Worm (Caenorhabditis elegans) whole organism, midembryonic: ENCODE measurements around the gene vha-2.
A peak's percentile ranks its signal among the peaks of the same experiment; 100 is the strongest.

Experiments
- T22C8.4 ChIP-seq: fragments of 200-800 bp; sonication (Bioruptor generic); IDR thresholded peaks from 2 replicates; pipeline ENCODE4 v1.3.6; 2022; ENCODE audit warnings: missing genetic modification characterization, missing compliant biosample characterization
- cog-1 ChIP-seq: sonication (generic microtip); optimal IDR thresholded peaks from 2 replicates; lab custom pipeline; 2016; ENCODE audit warnings: missing genetic modification characterization, missing compliant biosample characterization
- flt-1 ChIP-seq: fragments of 200-800 bp; sonication (Bioruptor generic); IDR thresholded peaks from 2 replicates; pipeline ENCODE4 v1.3.6; 2022; ENCODE audit warnings: missing genetic modification characterization, missing compliant biosample characterization
- klf-2 ChIP-seq: fragments of 200-800 bp; sonication (Bioruptor generic); conservative IDR thresholded peaks from 2 replicates; pipeline ENCODE4 v1.3.6; 2022; ENCODE audit warnings: missing genetic modification reagents, missing genetic modification characterization, missing compliant biosample characterization
- med-1 ChIP-seq: sonication (generic microtip); optimal IDR thresholded peaks from 2 replicates; lab custom pipeline; 2017; ENCODE audit warnings: missing genetic modification characterization, mild to moderate bottlenecking, missing compliant biosample characterization, antibody characterized with exemption, missing genetic modification reagents; ENCODE audit not compliant: insufficient read depth
- ref-1 ChIP-seq: fragments of 200-800 bp; sonication (Bioruptor generic); conservative IDR thresholded peaks from 2 replicates; pipeline ENCODE4 v1.3.6; 2022; ENCODE audit warnings: missing genetic modification reagents, missing genetic modification characterization, missing compliant biosample characterization
- tab-1 ChIP-seq: fragments of 200-800 bp; sonication (Bioruptor generic); IDR thresholded peaks from 2 replicates; pipeline ENCODE4 v1.3.6; 2022; ENCODE audit warnings: missing genetic modification characterization, missing compliant biosample characterization
- ztf-23 ChIP-seq: fragments of 200-800 bp; sonication (Bioruptor generic); IDR thresholded peaks from 2 replicates; pipeline ENCODE4 v1.3.6; 2022; ENCODE audit warnings: missing genetic modification reagents, missing genetic modification characterization, missing compliant biosample characterization
- ztf-29 ChIP-seq: fragments of 200-800 bp; sonication (Bioruptor generic); IDR thresholded peaks from 2 replicates; pipeline ENCODE4 v1.3.6; 2022; ENCODE audit warnings: missing genetic modification reagents, missing genetic modification characterization, missing compliant biosample characterization

Gene vha-2

ce11 chrIII:9745333-9745897, 36.5 kb upstream of the vha-2 start:
- TF ChIP-seq flt-1: no peak
- TF ChIP-seq ztf-29 (GFP tag; lab: Robert Waterston, UW): no peak
- TF ChIP-seq ztf-23 (GFP tag; lab: Robert Waterston, UW): no peak
- no peak for TF ChIP-seq cog-1 (tag; lab: Kevin White, UChicago)
- TF ChIP-seq med-1 (GFP tag; lab: Kevin White, UChicago): no peak
- no peak for TF ChIP-seq tab-1 (GFP tag; lab: Robert Waterston, UW)
- TF ChIP-seq klf-2 (GFP tag; lab: Robert Waterston, UW): no peak
- no peak for TF ChIP-seq T22C8.4 (GFP tag; lab: Robert Waterston, UW)
- no peak for TF ChIP-seq ref-1 (GFP tag; lab: Robert Waterston, UW)

- no peak for TF ChIP-seq tab-1 (GFP tag; lab: Robert Waterston, UW)
- TF ChIP-seq klf-2 (GFP tag; lab: Robert Waterston, UW): no peak
- TF ChIP-seq flt-1: no peak
- no peak for TF ChIP-seq cog-1 (tag; lab: Kevin White, UChicago)
- TF ChIP-seq ref-1 (GFP tag; lab: Robert Waterston, UW): no peak
- no peak for TF ChIP-seq ztf-29 (GFP tag; lab: Robert Waterston, UW)
- no peak for TF ChIP-seq med-1 (GFP tag; lab: Kevin White, UChicago)
- TF ChIP-seq ztf-23 (GFP tag; lab: Robert Waterston, UW): no peak
- no peak for TF ChIP-seq T22C8.4 (GFP tag; lab: Robert Waterston, UW)
Observed at ce11 chrIII:9746665-9747064, 35.3 kb upstream of the vha-2 start.

DNA sequence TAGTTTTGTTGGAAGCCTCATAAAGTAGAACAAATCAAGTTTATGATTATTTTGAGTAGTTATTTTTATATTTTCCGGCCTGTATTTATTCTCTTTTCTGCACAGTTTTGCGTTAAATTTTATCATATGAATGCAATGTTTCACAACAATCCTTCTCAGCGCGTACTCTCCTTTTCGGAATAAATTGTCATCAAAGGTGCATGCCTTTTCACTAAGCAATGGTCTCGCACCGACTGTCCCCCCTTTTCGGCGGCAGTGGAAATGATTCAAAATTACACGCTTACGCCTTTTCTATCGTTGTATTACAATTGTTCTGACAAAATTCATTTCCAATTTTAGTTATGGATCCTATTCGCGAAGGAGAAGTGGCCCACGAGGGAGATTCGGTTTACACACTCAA, 34.8 kb upstream of the vha-2 start, which contains the start of the genes iff-1 and cdk-1:
Gene iff-1, minus strand, starts transcription at position 61 of the 400 bp plus-strand sequence.
Gene cdk-1, plus strand, starts transcription at position 340 of the 400 bp plus-strand sequence.
- TF ChIP-seq ztf-29 (GFP tag; lab: Robert Waterston, UW) (no peak), flt-1 (0 out of 2 replicates have a peak, but pooled peaks have one; percentile 25), cog-1 (tag; lab: Kevin White, UChicago) (no peak)

DNA sequence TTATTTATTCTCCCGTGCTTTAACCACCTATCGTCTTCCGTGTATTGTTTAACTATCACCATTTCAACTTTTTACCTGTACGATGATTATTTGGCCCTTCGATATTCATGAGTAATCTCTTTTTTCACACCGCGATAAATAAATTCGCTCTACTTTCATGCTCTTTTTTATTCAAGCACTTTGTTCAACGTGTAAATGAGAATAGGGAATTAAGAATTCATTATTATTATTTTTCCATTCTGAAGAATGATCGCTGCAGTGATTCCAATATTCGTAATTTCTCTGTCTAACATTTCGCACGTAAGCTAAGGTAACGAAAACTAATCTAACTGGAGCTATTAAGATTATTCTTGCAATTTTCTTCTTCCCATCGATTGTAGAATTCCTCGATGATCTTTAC, 33.3 kb upstream of the vha-2 start, which contains the start of gene T05G5.4:
Gene T05G5.4, plus strand, starts transcription at position 241 of the 400 bp plus-strand sequence.
- no peak for TF ChIP-seq klf-2 (GFP tag; lab: Robert Waterston, UW)
- TF ChIP-seq ztf-29 (GFP tag; lab: Robert Waterston, UW): no peak

ce11 chrIII:9751074-9751473, 30.9 kb upstream of the vha-2 start, which contains the start of gene T05G5.5:
TSS of gene T05G5.5 (minus strand) at chrIII:9751432.
- no peak for TF ChIP-seq cog-1 (tag; lab: Kevin White, UChicago)
- no peak for TF ChIP-seq klf-2 (GFP tag; lab: Robert Waterston, UW)
- TF ChIP-seq med-1 (GFP tag; lab: Kevin White, UChicago): no peak
- no peak for TF ChIP-seq flt-1
- no peak for TF ChIP-seq tab-1 (GFP tag; lab: Robert Waterston, UW)
- no peak for TF ChIP-seq T22C8.4 (GFP tag; lab: Robert Waterston, UW)
- TF ChIP-seq ztf-29 (GFP tag; lab: Robert Waterston, UW): no peak
- TF ChIP-seq ref-1 (GFP tag; lab: Robert Waterston, UW): no peak
- TF ChIP-seq ztf-23 (GFP tag; lab: Robert Waterston, UW): no peak

- TF ChIP-seq ztf-29 (GFP tag; lab: Robert Waterston, UW) (no peak), cog-1 (tag; lab: Kevin White, UChicago) (no peak), T22C8.4 (GFP tag; lab: Robert Waterston, UW) (no peak), med-1 (GFP tag; lab: Kevin White, UChicago) (no peak), klf-2 (GFP tag; lab: Robert Waterston, UW) (no peak), ztf-23 (GFP tag; lab: Robert Waterston, UW) (no peak), tab-1 (GFP tag; lab: Robert Waterston, UW) (no peak), ref-1 (GFP tag; lab: Robert Waterston, UW) (no peak), flt-1 (no peak)
Observed at ce11 chrIII:9752852-9753251, 29.1 kb upstream of the vha-2 start, which contains the start of gene ech-6. TSS of gene ech-6 (minus strand) at chrIII:9752883.

- TF ChIP-seq tab-1 (GFP tag; lab: Robert Waterston, UW) (no peak), ztf-23 (GFP tag; lab: Robert Waterston, UW) (no peak), med-1 (GFP tag; lab: Kevin White, UChicago) (no peak), klf-2 (GFP tag; lab: Robert Waterston, UW) (no peak), ztf-29 (GFP tag; lab: Robert Waterston, UW) (no peak), cog-1 (tag; lab: Kevin White, UChicago) (no peak), T22C8.4 (GFP tag; lab: Robert Waterston, UW) (no peak), ref-1 (GFP tag; lab: Robert Waterston, UW) (no peak)
Observed at ce11 chrIII:9757414-9757813, 24.6 kb upstream of the vha-2 start, which contains the start of gene vps-53. TSS of gene vps-53 (minus strand) at chrIII:9757514.

DNA sequence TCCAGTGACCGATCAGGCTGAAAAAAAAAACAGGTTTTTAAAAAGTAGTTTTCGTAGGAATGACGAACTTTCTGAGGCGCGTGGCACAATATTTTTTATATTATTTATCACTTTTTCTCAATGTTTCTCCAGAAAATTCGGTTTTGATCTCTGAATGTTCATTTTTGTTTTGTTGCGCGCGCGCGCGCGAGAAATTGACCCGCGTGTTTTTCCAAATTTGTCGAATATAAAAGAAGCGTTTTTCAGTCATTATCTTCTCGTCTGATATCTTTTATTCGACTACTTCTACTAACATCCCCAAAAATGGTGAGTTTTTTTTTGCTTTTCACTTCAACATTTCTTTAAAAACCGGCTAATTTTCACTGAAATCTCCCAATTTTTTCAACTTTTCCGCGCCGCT, 23.1 kb upstream of the vha-2 start, which contains the start of gene rmd-1:
Gene rmd-1, plus strand, starts transcription at position 247 of the 400 bp plus-strand sequence.
- TF ChIP-seq med-1 (GFP tag; lab: Kevin White, UChicago): no peak
- TF ChIP-seq cog-1 (tag; lab: Kevin White, UChicago): no peak
- TF ChIP-seq flt-1: no peak
- TF ChIP-seq klf-2 (GFP tag; lab: Robert Waterston, UW): no peak
- no peak for TF ChIP-seq ref-1 (GFP tag; lab: Robert Waterston, UW)
- TF ChIP-seq ztf-29 (GFP tag; lab: Robert Waterston, UW): no peak

- TF ChIP-seq cog-1 (tag; lab: Kevin White, UChicago) (no peak), ztf-23 (GFP tag; lab: Robert Waterston, UW) (no peak), flt-1 (no peak), T22C8.4 (GFP tag; lab: Robert Waterston, UW) (no peak), ztf-29 (GFP tag; lab: Robert Waterston, UW) (no peak), klf-2 (GFP tag; lab: Robert Waterston, UW) (no peak), ref-1 (GFP tag; lab: Robert Waterston, UW) (no peak), tab-1 (GFP tag; lab: Robert Waterston, UW) (no peak), med-1 (GFP tag; lab: Kevin White, UChicago) (no peak)
Observed at ce11 chrIII:9760184-9760583, 21.8 kb upstream of the vha-2 start.
